Worm (Caenorhabditis elegans) whole organism, L1 larva: Measurements from ENCODE around the gene rdl-1.

Experiments
- C04F5.9 ChIP-seq: sonication (generic microtip); optimal IDR thresholded peaks from 2 replicates; lab custom pipeline; 2016; ENCODE audit warnings: missing genetic modification characterization, missing compliant biosample characterization
- C16A3.4 ChIP-seq: fragments of 150-350 bp; optimal IDR thresholded peaks from 2 replicates; lab custom pipeline; 2014; ENCODE audit warnings: missing biosample characterization, missing genetic modification characterization
- C34B4.2 ChIP-seq: sonication (generic microtip); optimal IDR thresholded peaks from 2 replicates; lab custom pipeline; 2017; ENCODE audit warnings: mild to moderate bottlenecking, missing genetic modification characterization, missing compliant biosample characterization
- F16B12.6 ChIP-seq: fragments of 150-350 bp; optimal IDR thresholded peaks from 2 replicates; lab custom pipeline; 2014; ENCODE audit warnings: missing biosample characterization, missing genetic modification characterization
- Y116A8C.19 ChIP-seq: sonication (generic microtip); optimal IDR thresholded peaks from 2 replicates; lab custom pipeline; 2016; ENCODE audit warnings: missing compliant biosample characterization, missing genetic modification characterization, borderline replicate concordance
- aha-1 ChIP-seq: fragments of 150-350 bp; optimal IDR thresholded peaks from 2 replicates; lab custom pipeline; 2014; ENCODE audit warnings: missing biosample characterization, missing genetic modification characterization
- aly-2 ChIP-seq: fragments of 150-350 bp; optimal IDR thresholded peaks from 2 replicates; lab custom pipeline; 2014; ENCODE audit warnings: missing biosample characterization, missing genetic modification characterization
- ama-1 ChIP-seq: fragments of 150-350 bp; optimal IDR thresholded peaks from 2 replicates; lab custom pipeline; 2014
- blmp-1 ChIP-seq: fragments of 150-350 bp; optimal IDR thresholded peaks from 2 replicates; lab custom pipeline; 2014; ENCODE audit warnings: missing biosample characterization, missing genetic modification characterization
- ceh-63 ChIP-seq: fragments of 200-800 bp; sonication (Bioruptor generic); optimal IDR thresholded peaks from 2 replicates; lab custom pipeline; 2018; ENCODE audit warnings: mild to moderate bottlenecking, missing genetic modification characterization, missing compliant biosample characterization
- ceh-8 ChIP-seq: fragments of 200-800 bp; sonication (Bioruptor generic); optimal IDR thresholded peaks from 2 replicates; lab custom pipeline; 2018; ENCODE audit warnings: mild to moderate bottlenecking, missing genetic modification characterization, moderate library complexity, missing compliant biosample characterization
- ceh-90 ChIP-seq: sonication (generic microtip); optimal IDR thresholded peaks from 2 replicates; lab custom pipeline; 2016; ENCODE audit warnings: missing genetic modification characterization, missing compliant biosample characterization
- dpl-1 ChIP-seq, 3 experiments: fragments of 150-350 bp in 2 of 3; sonication (generic microtip) in 1 of 3; optimal IDR thresholded peaks; 2 replicates each; lab custom pipeline; 2014 to 2017; ENCODE audit warnings: missing biosample characterization in 3 of 3, missing genetic modification characterization in 3 of 3, missing genetic modification reagents in 3 of 3
- dsc-1 ChIP-seq: sonication (generic microtip); optimal IDR thresholded peaks from 2 replicates; lab custom pipeline; 2016; ENCODE audit warnings: mild to moderate bottlenecking, missing genetic modification characterization, missing compliant biosample characterization
- efl-3 ChIP-seq: fragments of 200-800 bp; sonication (Bioruptor generic); optimal IDR thresholded peaks from 2 replicates; lab custom pipeline; 2018; ENCODE audit warnings: mild to moderate bottlenecking, missing genetic modification characterization, missing compliant biosample characterization
- egl-13 ChIP-seq: sonication (generic microtip); optimal IDR thresholded peaks from 2 replicates; lab custom pipeline; 2016; ENCODE audit warnings: missing genotype, missing genetic modification reagents, missing genetic modification characterization, missing compliant biosample characterization
- egl-27 ChIP-seq, 2 experiments: fragments of 150-350 bp in 1 of 2; sonication (generic microtip); optimal IDR thresholded peaks; 3 replicates each; lab custom pipeline; 2017 to 2018; ENCODE audit warnings: missing biosample characterization in 2 of 2, missing genetic modification characterization in 2 of 2, missing genetic modification reagents in 2 of 2
- elt-2 ChIP-seq: sonication (generic microtip); optimal IDR thresholded peaks from 2 replicates; lab custom pipeline; 2016; ENCODE audit warnings: missing genetic modification characterization, mild to moderate bottlenecking, inconsistent platforms, missing compliant biosample characterization, missing genetic modification reagents
- fos-1 ChIP-seq: fragments of 150-350 bp; optimal IDR thresholded peaks from 2 replicates; lab custom pipeline; 2014; ENCODE audit warnings: missing biosample characterization, missing genetic modification characterization
- grh-1 ChIP-seq: fragments of 200-800 bp; sonication (Bioruptor generic); IDR thresholded peaks from 2 replicates; pipeline ENCODE4 v1.3.6; 2022; ENCODE audit warnings: missing genetic modification reagents, missing genetic modification characterization, missing compliant biosample characterization
- hlh-4 ChIP-seq: sonication (generic microtip); optimal IDR thresholded peaks from 2 replicates; lab custom pipeline; 2016; ENCODE audit warnings: mild to moderate bottlenecking, missing genetic modification characterization, missing compliant biosample characterization
- hpl-2 ChIP-seq: fragments of 150-350 bp; optimal IDR thresholded peaks from 2 replicates; lab custom pipeline; 2014; ENCODE audit warnings: missing biosample characterization, missing genetic modification reagents, missing genetic modification characterization
- irx-1 ChIP-seq: sonication (generic microtip); optimal IDR thresholded peaks from 2 replicates; lab custom pipeline; 2016; ENCODE audit warnings: missing genetic modification characterization, missing compliant biosample characterization
- jun-1 ChIP-seq: fragments of 150-350 bp; optimal IDR thresholded peaks from 2 replicates; lab custom pipeline; 2014; ENCODE audit warnings: missing biosample characterization, missing genetic modification reagents, missing genetic modification characterization
- lin-13 ChIP-seq: fragments of 150-350 bp; optimal IDR thresholded peaks from 2 replicates; lab custom pipeline; 2014; ENCODE audit warnings: missing biosample characterization, missing genetic modification reagents, missing genetic modification characterization
- lin-14 ChIP-seq: fragments of 200-800 bp; sonication (Bioruptor generic); optimal IDR thresholded peaks from 2 replicates; lab custom pipeline; 2018; ENCODE audit warnings: mild to moderate bottlenecking, missing genetic modification characterization, moderate library complexity, missing compliant biosample characterization
- lin-39 ChIP-seq: fragments of 150-350 bp; optimal IDR thresholded peaks from 2 replicates; lab custom pipeline; 2014; ENCODE audit warnings: missing biosample characterization, missing genetic modification reagents, missing genetic modification characterization
- lir-3 ChIP-seq: sonication (generic microtip); optimal IDR thresholded peaks from 2 replicates; lab custom pipeline; 2016; ENCODE audit warnings: mild to moderate bottlenecking, missing genetic modification characterization, moderate library complexity, missing compliant biosample characterization; ENCODE audit not compliant: poor library complexity
- lsy-2 ChIP-seq, 2 experiments: fragments of 150-350 bp; optimal IDR thresholded peaks; 2 replicates each; lab custom pipeline; 2014; ENCODE audit warnings: missing biosample characterization in 2 of 2, missing genetic modification characterization in 2 of 2
- mab-9 ChIP-seq: fragments of 200-800 bp; sonication (Bioruptor generic); IDR thresholded peaks from 2 replicates; pipeline ENCODE4 v1.3.6; 2022; ENCODE audit warnings: missing genetic modification reagents, missing genetic modification characterization, missing compliant biosample characterization
- mdl-1 ChIP-seq, 2 experiments: fragments of 150-350 bp; optimal IDR thresholded peaks; 2 replicates each; lab custom pipeline; 2014 to 2017; ENCODE audit warnings: missing biosample characterization in 2 of 2, missing genetic modification characterization in 2 of 2, inconsistent platforms in 1 of 2
- mef-2 ChIP-seq: fragments of 150-350 bp; optimal IDR thresholded peaks from 2 replicates; lab custom pipeline; 2014; ENCODE audit warnings: missing biosample characterization, missing genetic modification characterization
- mep-1 ChIP-seq: fragments of 150-350 bp; optimal IDR thresholded peaks from 2 replicates; lab custom pipeline; 2014; ENCODE audit warnings: missing biosample characterization, missing genetic modification characterization
- nhr-11 ChIP-seq: fragments of 150-350 bp; optimal IDR thresholded peaks from 2 replicates; lab custom pipeline; 2014; ENCODE audit warnings: missing biosample characterization, missing genetic modification characterization
- nhr-12 ChIP-seq: sonication (generic microtip); optimal IDR thresholded peaks from 2 replicates; lab custom pipeline; 2017; ENCODE audit warnings: missing biosample characterization, missing genetic modification characterization
- nhr-19 ChIP-seq: fragments of 200-800 bp; sonication (Bioruptor generic); conservative IDR thresholded peaks from 2 replicates; pipeline ENCODE4 v1.3.6; 2022; ENCODE audit warnings: missing genetic modification characterization, missing compliant biosample characterization
- nhr-28 ChIP-seq: fragments of 150-350 bp; optimal IDR thresholded peaks from 2 replicates; lab custom pipeline; 2014; ENCODE audit warnings: missing biosample characterization, missing genetic modification characterization
- nhr-84 ChIP-seq: sonication (generic microtip); optimal IDR thresholded peaks from 2 replicates; lab custom pipeline; 2017; ENCODE audit warnings: missing biosample characterization, missing genetic modification characterization
- nhr-90 ChIP-seq: sonication (generic microtip); optimal IDR thresholded peaks from 2 replicates; lab custom pipeline; 2016; ENCODE audit warnings: mild to moderate bottlenecking, missing genetic modification characterization, missing compliant biosample characterization; ENCODE audit not compliant: poor library complexity
- pax-3 ChIP-seq: fragments of 200-800 bp; sonication (Bioruptor generic); optimal IDR thresholded peaks from 2 replicates; lab custom pipeline; 2018; ENCODE audit warnings: mild to moderate bottlenecking, missing genetic modification characterization, moderate library complexity, missing compliant biosample characterization
- pqm-1 ChIP-seq: sonication (generic microtip); optimal IDR thresholded peaks from 3 replicates; lab custom pipeline; 2017; ENCODE audit warnings: missing biosample characterization, missing genetic modification characterization
- rnt-1 ChIP-seq: sonication (generic microtip); optimal IDR thresholded peaks from 2 replicates; lab custom pipeline; 2016; ENCODE audit warnings: mild to moderate bottlenecking, missing genetic modification characterization, moderate library complexity, missing compliant biosample characterization
- sox-4 ChIP-seq: sonication (generic microtip); optimal IDR thresholded peaks from 2 replicates; lab custom pipeline; 2016; ENCODE audit warnings: missing genetic modification characterization, missing compliant biosample characterization
- tlp-1 ChIP-seq: fragments of 150-350 bp; optimal IDR thresholded peaks from 2 replicates; lab custom pipeline; 2014; ENCODE audit warnings: missing biosample characterization, missing genetic modification characterization
- unc-130 ChIP-seq: fragments of 150-350 bp; optimal IDR thresholded peaks from 2 replicates; lab custom pipeline; 2017; ENCODE audit warnings: missing biosample characterization, missing genetic modification characterization, inconsistent platforms
- unc-30 ChIP-seq: sonication (generic microtip); optimal IDR thresholded peaks from 2 replicates; lab custom pipeline; 2017; ENCODE audit warnings: missing biosample characterization, missing genetic modification characterization
- unc-86 ChIP-seq: sonication (generic microtip); optimal IDR thresholded peaks from 2 replicates; lab custom pipeline; 2016; ENCODE audit warnings: missing genetic modification characterization, missing compliant biosample characterization
- unc-98 ChIP-seq: fragments of 200-800 bp; sonication (Bioruptor generic); IDR thresholded peaks from 2 replicates; pipeline ENCODE4 v1.3.6; 2022; ENCODE audit warnings: missing genetic modification characterization, missing compliant biosample characterization
- vab-15 ChIP-seq: sonication (generic microtip); optimal IDR thresholded peaks from 2 replicates; lab custom pipeline; 2017; ENCODE audit warnings: missing genotype, mild to moderate bottlenecking, missing genetic modification characterization, missing compliant biosample characterization
- zip-4 ChIP-seq: fragments of 200-800 bp; sonication (Bioruptor generic); optimal IDR thresholded peaks from 2 replicates; lab custom pipeline; 2018; ENCODE audit warnings: mild to moderate bottlenecking, missing genetic modification characterization, moderate library complexity, missing compliant biosample characterization
- ztf-11 ChIP-seq, 2 experiments: sonication (generic microtip); optimal IDR thresholded peaks; 2 replicates each; lab custom pipeline; 2016 to 2017; ENCODE audit warnings: missing genetic modification characterization in 2 of 2, missing biosample characterization in 1 of 2, missing compliant biosample characterization in 1 of 2

rdl-1 gene

ce11 chrIV:7770162-7770561 is at the start of gene rdl-1:
TSS of gene rdl-1 (minus strand) at chrIV:7770262.
- TF ChIP-seq unc-98 (no peak), fos-1 (tag; lab: Kevin White, UChicago) (no peak), unc-30 (tag; lab: Kevin White, UChicago) (no peak), mab-9 (GFP tag; lab: Robert Waterston, UW) (no peak), nhr-90 (tag; lab: Kevin White, UChicago) (no peak), ceh-90 (no peak), nhr-12 (tag; lab: Kevin White, UChicago) (no peak), ceh-8 (GFP tag; lab: Kevin White, UChicago) (no peak), aly-2 (tag; lab: Kevin White, UChicago) (no peak), elt-2 (no peak), rnt-1 (tag; lab: Kevin White, UChicago) (no peak), lir-3 (tag; lab: Kevin White, UChicago) (no peak), F16B12.6 (tag; lab: Kevin White, UChicago) (no peak), aha-1 (tag; lab: Kevin White, UChicago) (no peak), mef-2 (no peak), blmp-1 (tag; lab: Kevin White, UChicago) (no peak), Y116A8C.19 (tag; lab: Kevin White, UChicago) (no peak), pax-3 (tag; lab: Kevin White, UChicago) (no peak), C04F5.9 (tag; lab: Kevin White, UChicago) (no peak), unc-130 (no peak)

- TF ChIP-seq nhr-84, result no peak
- TF ChIP-seq unc-130, result no peak
- peak; percentile 57 to 76 for TF ChIP-seq lsy-2 (tag; optimal IDR thresholded peaks at IDR 0.05; lab: Kevin White, UChicago)
- peak; percentile 16 for TF ChIP-seq ceh-90
- no peak for TF ChIP-seq ama-1
- no peak for TF ChIP-seq lin-13 (GFP tag; lab: Kevin White, UChicago)
- TF ChIP-seq grh-1 (GFP tag; lab: Robert Waterston, UW), result no peak
- no peak for TF ChIP-seq pqm-1 (tag; lab: Kevin White, UChicago)
- peak; percentile 17 for TF ChIP-seq lin-39
- TF ChIP-seq egl-27 (tag; optimal IDR thresholded peaks at IDR 0.05; lab: Kevin White, UChicago), result no peak
- TF ChIP-seq mab-9 (GFP tag; lab: Robert Waterston, UW), result no peak
- no peak for TF ChIP-seq hpl-2 (GFP tag; lab: Kevin White, UChicago)
- no peak for TF ChIP-seq C34B4.2 (tag; lab: Kevin White, UChicago)
- no peak for TF ChIP-seq nhr-11
- peak; percentile 84 for TF ChIP-seq mep-1 (tag; lab: Kevin White, UChicago)
- no peak for TF ChIP-seq hlh-4 (tag; lab: Kevin White, UChicago)
- peak; percentile 22 for TF ChIP-seq mef-2
- TF ChIP-seq nhr-19 (GFP tag; lab: Robert Waterston, UW), result peak; percentile 63
- TF ChIP-seq C04F5.9 (tag; lab: Kevin White, UChicago), result no peak
- peak; percentile 7 to 41 (median 31) for TF ChIP-seq dpl-1 (GFP tag; optimal IDR thresholded peaks at IDR 0.05; lab: Kevin White, UChicago)
- TF ChIP-seq aha-1 (tag; lab: Kevin White, UChicago), result no peak
- TF ChIP-seq jun-1 (tag; lab: Kevin White, UChicago), result peak; percentile 54
- TF ChIP-seq efl-3 (GFP tag; lab: Kevin White, UChicago), result no peak
- TF ChIP-seq nhr-28 (tag; lab: Kevin White, UChicago), result no peak
- peak; percentile 5 for TF ChIP-seq C16A3.4
- no peak for TF ChIP-seq F16B12.6 (tag; lab: Kevin White, UChicago)
- TF ChIP-seq dsc-1, result peak; percentile 81
- peak; percentile 71 for TF ChIP-seq egl-13 (tag; lab: Kevin White, UChicago)
- TF ChIP-seq sox-4 (tag; lab: Kevin White, UChicago), result no peak
- peak; percentile 48 for TF ChIP-seq irx-1 (tag; lab: Kevin White, UChicago)
- TF ChIP-seq ceh-63 (GFP tag; lab: Kevin White, UChicago), result no peak
- no peak for TF ChIP-seq elt-2
- no peak for TF ChIP-seq ztf-11 (tag; optimal IDR thresholded peaks at IDR 0.05; lab: Kevin White, UChicago)
- TF ChIP-seq lin-14, result peak; percentile 95
- TF ChIP-seq vab-15 (tag; lab: Kevin White, UChicago), result no peak
- peak; percentile 76 for TF ChIP-seq unc-86 (tag; lab: Kevin White, UChicago)
- no peak for TF ChIP-seq unc-30 (tag; lab: Kevin White, UChicago)
- no peak for TF ChIP-seq tlp-1 (tag; lab: Kevin White, UChicago)
- TF ChIP-seq mdl-1 (tag; optimal IDR thresholded peaks at IDR 0.05; lab: Kevin White, UChicago), result no peak
- no peak for TF ChIP-seq zip-4
- TF ChIP-seq nhr-90 (tag; lab: Kevin White, UChicago), result no peak
Measured at ce11 chrIV:7817852-7818251, 47.8 kb upstream of the rdl-1 start, which contains the start of gene ric-3. TSS of gene ric-3 (plus strand) at chrIV:7818251.
